Fruit fly (Drosophila melanogaster) whole organism, wandering third instar larva: Measurements from ENCODE around the gene CG2278.
A peak's percentile ranks its signal among the peaks of the same experiment; 100 is the strongest.

Experiments
- Abd-B ChIP-seq: fragments of >200 bp; optimal IDR thresholded peaks from 2 replicates; lab custom pipeline; 2017; ENCODE audit warnings: missing biosample characterization, missing genetic modification characterization
- CG32264 ChIP-seq: fragments of 200-800 bp; sonication (Bioruptor generic); optimal IDR thresholded peaks from 2 replicates; lab custom pipeline; 2016; ENCODE audit warnings: missing biosample characterization, missing genetic modification characterization
- CG9705 ChIP-seq: fragments of 200-800 bp; sonication (Bioruptor generic); optimal IDR thresholded peaks from 2 replicates; lab custom pipeline; 2018; ENCODE audit warnings: missing biosample characterization, mild to moderate bottlenecking, missing genetic modification characterization
- CrebA ChIP-seq: fragments of 200-800 bp; sonication (Bioruptor generic); optimal IDR thresholded peaks from 2 replicates; lab custom pipeline; 2016; ENCODE audit warnings: missing biosample characterization, mild to moderate bottlenecking, missing genetic modification characterization, borderline replicate concordance
- Dfd ChIP-seq: fragments of >200 bp; optimal IDR thresholded peaks from 2 replicates; lab custom pipeline; 2017; ENCODE audit warnings: missing biosample characterization, missing genetic modification characterization
- Dif ChIP-seq: fragments of 200-275, 200-300 bp; sonication (Bioruptor generic); optimal IDR thresholded peaks from 2 replicates; lab custom pipeline; 2018; ENCODE audit warnings: missing biosample characterization, missing genetic modification characterization; ENCODE audit not compliant: partially characterized antibody
- GATAd ChIP-seq: sonication (Bioruptor generic); optimal IDR thresholded peaks from 2 replicates; lab custom pipeline; 2016; ENCODE audit warnings: missing biosample characterization, missing genetic modification characterization
- HLH106 ChIP-seq: fragments of 200-800 bp; optimal IDR thresholded peaks from 3 replicates; lab custom pipeline; 2019; ENCODE audit warnings: missing biosample characterization, mild to moderate bottlenecking, missing genetic modification characterization, moderate library complexity
- Hnf4 ChIP-seq: fragments of 200-800 bp; sonication (Bioruptor generic); optimal IDR thresholded peaks from 2 replicates; lab custom pipeline; 2016; ENCODE audit warnings: missing biosample characterization, mild to moderate bottlenecking, missing genetic modification characterization
- Hr78 ChIP-seq: fragments of >200 bp; optimal IDR thresholded peaks from 2 replicates; lab custom pipeline; 2017; ENCODE audit warnings: missing biosample characterization, missing genetic modification characterization
- Jra ChIP-seq: sonication (Bioruptor generic); optimal IDR thresholded peaks from 2 replicates; lab custom pipeline; 2016; ENCODE audit warnings: missing biosample characterization, missing genetic modification characterization
- Myc ChIP-seq: fragments of >200 bp; optimal IDR thresholded peaks from 2 replicates; lab custom pipeline; 2017
- OdsH ChIP-seq: fragments of 200-800 bp; sonication (Bioruptor generic); optimal IDR thresholded peaks from 2 replicates; lab custom pipeline; 2016; ENCODE audit warnings: missing biosample characterization, mild to moderate bottlenecking, missing genetic modification characterization
- Rel ChIP-seq, 2 experiments: fragments of 200-800 bp; sonication (Bioruptor generic) in 1 of 2; optimal IDR thresholded peaks; 2 replicates in 1 of 2; 3 replicates in 1 of 2; lab custom pipeline; 2016 to 2019; ENCODE audit warnings: mild to moderate bottlenecking in 2 of 2, missing biosample characterization in 2 of 2, missing genetic modification characterization in 2 of 2, moderate library complexity in 1 of 2
- Sp1 ChIP-seq: fragments of 200-800 bp; sonication (Bioruptor generic); optimal IDR thresholded peaks from 3 replicates; lab custom pipeline; 2019; ENCODE audit warnings: missing biosample characterization, mild to moderate bottlenecking, missing genetic modification characterization, moderate library complexity
- Vsx2 ChIP-seq: fragments of 200-300, 225-300 bp; sonication (Bioruptor generic); optimal IDR thresholded peaks from 2 replicates; lab custom pipeline; 2018; ENCODE audit warnings: missing biosample characterization, missing genetic modification characterization; ENCODE audit not compliant: partially characterized antibody
- br ChIP-seq: fragments of 200-800 bp; sonication (Bioruptor generic); optimal IDR thresholded peaks from 2 replicates; lab custom pipeline; 2016; ENCODE audit warnings: missing biosample characterization, missing genetic modification characterization
- brk ChIP-seq: fragments of 200-800 bp; sonication (Bioruptor generic); optimal IDR thresholded peaks from 2 replicates; lab custom pipeline; 2016; ENCODE audit warnings: missing biosample characterization, mild to moderate bottlenecking, missing genetic modification characterization
- dl ChIP-seq, 2 experiments: fragments of 175-275, 200-275 bp in 1 of 2; fragments of 200-275 bp in 1 of 2; sonication (Bioruptor generic); optimal IDR thresholded peaks; lab custom pipeline; 2018; ENCODE audit warnings: mild to moderate bottlenecking in 2 of 2, missing biosample characterization in 2 of 2, missing genetic modification characterization in 2 of 2, moderate library complexity in 2 of 2; ENCODE audit not compliant: partially characterized antibody in 2 of 2, insufficient read depth in 1 of 2
- dmrt93B ChIP-seq: fragments of 200-800 bp; sonication (Bioruptor generic); optimal IDR thresholded peaks from 2 replicates; lab custom pipeline; 2018; ENCODE audit warnings: missing biosample characterization, mild to moderate bottlenecking, missing genetic modification characterization
- ey ChIP-seq: fragments of 200-800 bp; sonication (Bioruptor generic); optimal IDR thresholded peaks from 2 replicates; lab custom pipeline; 2016; ENCODE audit warnings: missing biosample characterization, missing genetic modification characterization
- foxo ChIP-seq, 2 experiments: fragments of 200-800 bp; sonication (Bioruptor generic); optimal IDR thresholded peaks; 2 replicates in 1 of 2; 3 replicates in 1 of 2; lab custom pipeline; 2016 to 2017; ENCODE audit warnings: missing biosample characterization in 2 of 2, missing genetic modification characterization in 2 of 2
- h ChIP-seq: fragments of 200-800 bp; sonication (Bioruptor generic); optimal IDR thresholded peaks from 3 replicates; lab custom pipeline; 2016; ENCODE audit warnings: missing biosample characterization, mild to moderate bottlenecking, missing genetic modification characterization
- lola ChIP-seq: fragments of >200 bp; optimal IDR thresholded peaks from 2 replicates; lab custom pipeline; 2017; ENCODE audit warnings: missing biosample characterization, missing genetic modification characterization
- pan ChIP-seq: fragments of >200 bp; optimal IDR thresholded peaks from 2 replicates; lab custom pipeline; 2017
- psq ChIP-seq: fragments of 200-800 bp; sonication (Bioruptor generic); optimal IDR thresholded peaks from 3 replicates; lab custom pipeline; 2017; ENCODE audit warnings: missing biosample characterization, mild to moderate bottlenecking, missing genetic modification characterization, moderate library complexity
- rgr ChIP-seq: fragments of 200-800 bp; sonication (Bioruptor generic); optimal IDR thresholded peaks from 3 replicates; lab custom pipeline; 2016; ENCODE audit warnings: missing biosample characterization, mild to moderate bottlenecking, missing genetic modification characterization
- sage ChIP-seq: fragments of 200-800 bp; sonication (Bioruptor generic); optimal IDR thresholded peaks from 2 replicates; lab custom pipeline; 2016; ENCODE audit warnings: missing biosample characterization, mild to moderate bottlenecking, missing genetic modification characterization
- sv ChIP-seq: fragments of 200-800 bp; sonication (Bioruptor generic); optimal IDR thresholded peaks from 3 replicates; lab custom pipeline; 2016; ENCODE audit warnings: missing biosample characterization, missing genetic modification characterization
- tai ChIP-seq: sonication (Bioruptor generic); optimal IDR thresholded peaks from 2 replicates; lab custom pipeline; 2016; ENCODE audit warnings: missing biosample characterization, missing genetic modification characterization
- usp ChIP-seq: fragments of >200 bp; optimal IDR thresholded peaks from 2 replicates; lab custom pipeline; 2017; ENCODE audit warnings: missing biosample characterization, missing genetic modification characterization
- woc ChIP-seq: sonication (Bioruptor generic); optimal IDR thresholded peaks from 2 replicates; lab custom pipeline; 2016; ENCODE audit warnings: missing biosample characterization, mild to moderate bottlenecking, missing genetic modification characterization

The CG2278 gene

dm6 chrX:8192191-8192590 lies 22.1 kb upstream of the CG2278 start:
- TF ChIP-seq Hr78 (GFP tag; lab: Kevin White, UChicago) = no peak
- peak; percentile 7 for TF ChIP-seq Myc

- TF ChIP-seq HLH106 (no peak), Hnf4 (GFP tag; lab: Kevin White, UChicago) (no peak), Rel (GFP tag; optimal IDR thresholded peaks at IDR 0.05; lab: Kevin White, UChicago) (no peak), Rel (tag; optimal IDR thresholded peaks at IDR 0.05; lab: Kevin White, UChicago) (no peak), dl (GFP tag; optimal IDR thresholded peaks at IDR 0.05; lab: Kevin White, UChicago; ENCODE audit: insufficient read depth in 1 of 2, partially characterized antibody in 2 of 2) (no peak), ey (GFP tag; lab: Kevin White, UChicago) (no peak), Vsx2 (GFP tag; lab: Kevin White, UChicago) (no peak), Jra (GFP tag; lab: Kevin White, UChicago) (no peak), sage (no peak), h (GFP tag; lab: Kevin White, UChicago) (no peak), psq (GFP tag; lab: Kevin White, UChicago) (no peak)
Measured at dm6 chrX:8179858-8180257, 9.8 kb upstream of the CG2278 start.

- TF ChIP-seq CG9705 (no peak), pan (lab: Kevin White, UChicago) (peak; percentile 53), Myc (no peak), rgr (no peak), Dif (GFP tag; lab: Kevin White, UChicago) (no peak), Sp1 (no peak), Abd-B (no peak), CrebA (GFP tag; lab: Kevin White, UChicago) (no peak), dmrt93B (GFP tag; lab: Kevin White, UChicago) (no peak)
Measured at dm6 chrX:8178989-8179388, 8.9 kb upstream of the CG2278 start.

- TF ChIP-seq sv (GFP tag; lab: Kevin White, UChicago) (no peak), woc (no peak), Dfd (GFP tag; lab: Kevin White, UChicago) (no peak), OdsH (GFP tag; lab: Kevin White, UChicago) (no peak), dl (GFP tag; optimal IDR thresholded peaks at IDR 0.05; lab: Kevin White, UChicago; ENCODE audit: insufficient read depth in 1 of 2, partially characterized antibody in 2 of 2) (no peak), Vsx2 (GFP tag; lab: Kevin White, UChicago) (no peak), CG32264 (GFP tag; lab: Kevin White, UChicago) (no peak), Myc (no peak), GATAd (GFP tag; lab: Kevin White, UChicago) (no peak), br (GFP tag; lab: Kevin White, UChicago) (no peak), rgr (no peak), lola (GFP tag; lab: Kevin White, UChicago) (no peak), pan (lab: Kevin White, UChicago) (no peak), dmrt93B (GFP tag; lab: Kevin White, UChicago) (no peak)
Measured at dm6 chrX:8178165-8178955, 8.3 kb upstream of the CG2278 start, which contains the start of gene sdt. TSS of gene sdt (plus strand) at chrX:8178549.

- TF ChIP-seq Dfd (GFP tag; lab: Kevin White, UChicago) (no peak), OdsH (GFP tag; lab: Kevin White, UChicago) (no peak), foxo (GFP tag; optimal IDR thresholded peaks at IDR 0.05; lab: Kevin White, UChicago) (no peak), brk (GFP tag; lab: Kevin White, UChicago) (no peak), Dif (GFP tag; lab: Kevin White, UChicago) (no peak), ey (GFP tag; lab: Kevin White, UChicago) (no peak), Vsx2 (GFP tag; lab: Kevin White, UChicago) (no peak), tai (no peak), usp (GFP tag; lab: Kevin White, UChicago) (no peak), HLH106 (no peak), h (GFP tag; lab: Kevin White, UChicago) (no peak), woc (no peak), dl (GFP tag; optimal IDR thresholded peaks at IDR 0.05; lab: Kevin White, UChicago; ENCODE audit: insufficient read depth in 1 of 2, partially characterized antibody in 2 of 2) (no peak), psq (GFP tag; lab: Kevin White, UChicago) (no peak), Myc (no peak)
Measured at dm6 chrX:8177742-8178141, 7.7 kb upstream of the CG2278 start.
